Worm (Caenorhabditis elegans): ENCODE results near the gene F47G3.3.

Gene F47G3.3

DNA sequence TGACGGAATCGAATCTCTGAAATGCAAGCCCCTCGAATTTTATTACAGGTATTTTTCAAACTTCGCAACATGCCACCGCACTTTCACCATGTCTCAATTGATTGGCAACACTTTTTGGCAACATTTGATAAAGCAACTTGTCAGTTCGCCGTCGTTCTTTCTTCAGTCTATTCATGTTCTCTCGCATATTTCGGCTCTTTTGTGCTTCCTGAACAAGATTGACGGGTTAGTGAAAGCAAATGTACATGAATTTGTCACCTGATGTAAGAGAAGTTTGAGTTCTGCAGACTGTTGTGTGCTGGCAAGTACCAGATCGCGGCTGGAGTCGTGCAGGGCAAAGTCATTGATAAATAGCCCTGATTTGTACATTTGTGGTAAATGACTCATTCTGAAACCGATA is 46.3 kb downstream of the F47G3.3 start:
- TF ChIP-seq dmd-6 (GFP tag; IDR thresholded peaks at IDR 0.05) = peak; percentile 96
- no peak for TF ChIP-seq spr-1 (tag; optimal IDR thresholded peaks at IDR 0.05)
- peak in 1 of 2 experiments; percentile 38 for TF ChIP-seq daf-16 (GFP tag; optimal IDR thresholded peaks at IDR 0.05)
- TF ChIP-seq daf-16 (tag; optimal IDR thresholded peaks at IDR 0.05) = no peak
- peak; percentile 90 for TF ChIP-seq tra-1 (GFP tag; IDR thresholded peaks at IDR 0.05)
- peak; percentile 16 for TF ChIP-seq aha-1 (tag)
- no peak for TF ChIP-seq ctbp-1 (GFP tag; IDR thresholded peaks at IDR 0.05)
- TF ChIP-seq nhr-48 (tag; optimal IDR thresholded peaks at IDR 0.05) = peak; percentile 60
- peak; percentile 60 for TF ChIP-seq hlh-11 (tag; optimal IDR thresholded peaks at IDR 0.05)
- peak; percentile 11; the same call in 1 of the 2 replicates for TF ChIP-seq php-3 (GFP tag; IDR thresholded peaks at IDR 0.05)

DNA sequence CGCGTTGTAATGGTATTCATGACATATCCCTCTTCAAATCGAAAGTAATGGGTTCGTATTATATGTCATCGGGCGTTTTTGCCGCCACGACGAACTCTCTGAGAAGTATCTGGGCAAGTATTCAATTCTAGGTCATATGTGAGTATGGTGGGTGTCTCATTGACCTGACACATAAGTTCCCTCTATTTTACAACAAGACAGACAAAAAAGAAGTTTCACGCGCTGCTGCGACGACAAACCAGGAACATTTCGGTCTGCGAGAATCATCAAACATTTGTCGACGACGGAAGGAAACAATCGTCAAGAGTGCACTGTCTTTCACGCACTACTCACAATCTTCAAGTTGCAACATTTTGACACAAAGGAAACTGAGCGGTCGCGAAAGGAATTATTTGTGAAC is 49.5 kb downstream of the F47G3.3 start:
- TF ChIP-seq spr-1 (tag; optimal IDR thresholded peaks at IDR 0.05) = no peak
- TF ChIP-seq nhr-28 (tag; optimal IDR thresholded peaks at IDR 0.05) = peak; percentile 2
- no peak for TF ChIP-seq egl-27 (tag; optimal IDR thresholded peaks at IDR 0.05)
- TF ChIP-seq dmd-6 (GFP tag; IDR thresholded peaks at IDR 0.05) = peak; percentile 32
- no peak for TF ChIP-seq Y48G9A.11 (GFP tag; IDR thresholded peaks at IDR 0.05)
- TF ChIP-seq unc-62 (GFP tag; optimal IDR thresholded peaks at IDR 0.05 in 1 of 2) = peak in 1 of 2 experiments; percentile 92
- TF ChIP-seq unc-62 (tag; optimal IDR thresholded peaks at IDR 0.05) = no peak
- TF ChIP-seq dve-1 (tag; optimal IDR thresholded peaks at IDR 0.05; ENCODE audit: insufficient read depth) = no peak
- peak; percentile 6 for TF ChIP-seq hlh-30 (tag; optimal IDR thresholded peaks at IDR 0.05; ENCODE audit: insufficient read depth)
- TF ChIP-seq F44E2.7 (GFP tag; IDR thresholded peaks at IDR 0.05) = no peak
- no peak for TF ChIP-seq nhr-25 (tag; optimal IDR thresholded peaks at IDR 0.05; ENCODE audit: borderline replicate concordance, insufficient read depth)
- TF ChIP-seq cey-2 (tag; optimal IDR thresholded peaks at IDR 0.05; ENCODE audit: borderline replicate concordance, insufficient read depth) = no peak
- no peak for TF ChIP-seq lin-13 (GFP tag; optimal IDR thresholded peaks at IDR 0.05)
- TF ChIP-seq mes-2 (tag; optimal IDR thresholded peaks at IDR 0.05; ENCODE audit: poor library complexity, severe bottlenecking) = no peak
- no peak for TF ChIP-seq Y75B8A.6 (GFP tag; IDR thresholded peaks at IDR 0.05)
- TF ChIP-seq aha-1 (tag) = no peak
- no peak for TF ChIP-seq ctbp-1 (GFP tag; IDR thresholded peaks at IDR 0.05)
- TF ChIP-seq lir-3 (tag; optimal IDR thresholded peaks at IDR 0.05) = no peak
- TF ChIP-seq mdl-1 (tag; optimal IDR thresholded peaks at IDR 0.05) = no peak
- no peak for TF ChIP-seq ceh-20 (GFP tag; IDR thresholded peaks at IDR 0.05)

DNA sequence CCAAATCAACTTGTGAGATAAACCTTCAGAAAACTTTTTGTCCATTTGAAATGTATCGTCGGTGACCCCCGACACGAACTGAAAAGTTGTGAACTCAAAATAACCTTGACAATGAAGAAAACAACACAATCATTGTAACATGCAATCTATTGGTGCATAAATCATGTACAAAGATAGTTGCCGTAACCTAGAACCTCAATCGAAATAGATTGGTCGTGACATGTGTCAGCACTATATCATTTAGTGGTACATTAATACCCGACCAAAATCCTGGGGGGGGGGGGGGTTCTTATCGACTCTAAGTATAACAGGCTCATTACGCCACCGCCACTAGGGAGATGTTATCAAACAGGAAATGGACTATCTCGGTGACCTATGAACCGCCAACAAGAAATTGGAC is 51.1 kb downstream of the F47G3.3 start:
- TF ChIP-seq spr-3 (GFP tag; optimal IDR thresholded peaks at IDR 0.05) (no peak), F26F4.8 (GFP tag; conservative IDR thresholded peaks at IDR 0.05) (no peak), daf-19 (GFP tag; conservative IDR thresholded peaks at IDR 0.05) (no peak), spr-1 (tag; optimal IDR thresholded peaks at IDR 0.05) (no peak), nhr-41 (GFP tag; IDR thresholded peaks at IDR 0.05) (no peak), aly-2 (tag; optimal IDR thresholded peaks at IDR 0.05) (no peak)

DNA sequence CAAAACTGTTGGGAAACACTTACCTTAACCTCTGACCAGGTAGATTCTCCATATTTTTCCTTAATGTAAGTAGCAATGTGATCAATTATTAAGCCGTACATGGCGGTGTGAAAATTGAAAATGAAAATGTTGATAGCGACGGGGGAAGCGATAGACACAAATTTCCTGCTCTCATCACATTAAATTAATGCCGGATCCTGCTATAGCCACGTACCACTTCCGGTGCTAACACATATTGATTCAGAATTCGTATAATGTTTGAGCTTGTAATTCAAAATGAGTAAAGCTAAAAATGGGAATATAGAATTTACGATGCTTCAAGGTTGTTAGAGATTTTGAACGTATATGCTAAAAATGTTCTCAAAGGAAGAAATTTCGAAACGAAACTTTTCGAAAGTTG is 51.6 kb downstream of the F47G3.3 start, which contains the start of gene gcy-31:
TSS of gene gcy-31 (minus strand) at position 101 of the 400 bp plus-strand sequence.
- TF ChIP-seq T20F7.1 (GFP tag; optimal IDR thresholded peaks at IDR 0.05) = no peak
- peak; percentile 63 for TF ChIP-seq aha-1 (tag)
